Fruit fly (Drosophila melanogaster) whole organism, pupa: Measurements from ENCODE around the gene Gpdh1.

ENCODE experiments used
- CG10348 ChIP-seq: fragments of 200-800 bp; sonication (Bioruptor generic); IDR thresholded peaks from 2 replicates; pipeline ENCODE4 v1.3.6; 2022; ENCODE audit warnings: missing biosample characterization, missing genetic modification characterization
- CG12605 ChIP-seq: fragments of 200-800 bp; sonication (Bioruptor generic); IDR thresholded peaks from 2 replicates; pipeline ENCODE4 v1.3.6; 2022; ENCODE audit warnings: missing biosample characterization, missing genetic modification characterization
- CG13204 ChIP-seq: fragments of 200-800 bp; sonication (Bioruptor generic); optimal IDR thresholded peaks from 2 replicates; lab custom pipeline; 2018; ENCODE audit warnings: missing biosample characterization, mild to moderate bottlenecking, missing genetic modification characterization, moderate library complexity
- CG14655 ChIP-seq: fragments of 200-800 bp; sonication (Bioruptor generic); optimal IDR thresholded peaks from 3 replicates; lab custom pipeline; 2017; ENCODE audit warnings: mild to moderate bottlenecking, missing biosample characterization, missing genetic modification reagents, missing genetic modification characterization
- CG32121 ChIP-seq: fragments of 200-800 bp; sonication (Bioruptor generic); IDR thresholded peaks from 2 replicates; pipeline ENCODE4 v1.3.6; 2022; ENCODE audit warnings: missing biosample characterization, missing genetic modification characterization
- CG34367 ChIP-seq: fragments of 200-800 bp; sonication (Bioruptor generic); optimal IDR thresholded peaks from 2 replicates; lab custom pipeline; 2018; ENCODE audit warnings: missing biosample characterization, mild to moderate bottlenecking, missing genetic modification characterization
- CG4496 ChIP-seq: fragments of 200-800 bp; sonication (Bioruptor generic); IDR thresholded peaks from 3 replicates; pipeline ENCODE4 v1.3.6; 2022; ENCODE audit warnings: missing biosample characterization, missing genetic modification characterization
- CG8301 ChIP-seq: fragments of 200-800 bp; sonication (Bioruptor generic); optimal IDR thresholded peaks from 2 replicates; lab custom pipeline; 2018; ENCODE audit warnings: missing biosample characterization, mild to moderate bottlenecking, missing genetic modification characterization
- CG9948 ChIP-seq: fragments of 200-800 bp; sonication (Bioruptor generic); optimal IDR thresholded peaks from 2 replicates; lab custom pipeline; 2018; ENCODE audit warnings: missing biosample characterization, mild to moderate bottlenecking, missing genetic modification characterization, moderate library complexity
- D1 ChIP-seq: fragments of 200-800 bp; sonication (Bioruptor generic); optimal IDR thresholded peaks from 2 replicates; lab custom pipeline; 2018; ENCODE audit warnings: missing biosample characterization, mild to moderate bottlenecking, missing genetic modification characterization, moderate library complexity
- EcR ChIP-seq: fragments of 200-800 bp; sonication (Bioruptor generic); optimal IDR thresholded peaks from 3 replicates; lab custom pipeline; 2019; ENCODE audit warnings: missing biosample characterization, missing genetic modification characterization, mild to moderate bottlenecking, moderate library complexity, missing genetic modification reagents
- Pif1A ChIP-seq: fragments of 200-800 bp; sonication (Bioruptor generic); optimal IDR thresholded peaks from 3 replicates; lab custom pipeline; 2016; ENCODE audit warnings: missing biosample characterization, missing genetic modification characterization
- gl ChIP-seq: fragments of 200-800 bp; sonication (Bioruptor generic); optimal IDR thresholded peaks from 2 replicates; lab custom pipeline; 2018; ENCODE audit warnings: missing biosample characterization, mild to moderate bottlenecking, missing genetic modification characterization

dm6 chr2L:5961169-5961918 lies 17.9 kb downstream of the Gpdh1 start:
- TF ChIP-seq CG32121 (GFP tag; lab: Robert Waterston, UW) (no peak), D1 (tag; lab: Kevin White, UChicago) (no peak), EcR (GFP tag; lab: Kevin White, UChicago) (no peak), gl (tag; lab: Kevin White, UChicago) (no peak), CG34367 (no peak), CG14655 (GFP tag; lab: Kevin White, UChicago) (no peak), CG13204 (GFP tag; lab: Kevin White, UChicago) (no peak), CG12605 (no peak), CG8301 (tag; lab: Kevin White, UChicago) (no peak), CG10348 (GFP tag; lab: Robert Waterston, UW) (no peak), CG4496 (GFP tag; lab: Robert Waterston, UW) (no peak), CG9948 (no peak), Pif1A (GFP tag; lab: Kevin White, UChicago) (no peak)
